Fruit fly (Drosophila melanogaster): Measurements from ENCODE around the gene CG16743.
A peak's percentile ranks its signal among the peaks of the same experiment; 100 is the strongest.

CG16743 gene

dm6 chr2L:11003925-11004673, 32.0 kb downstream of the CG16743 start, which contains the start of gene RpL9 (continued):
- TF ChIP-seq az2 (GFP tag; optimal IDR thresholded peaks at IDR 0.05) (peak; percentile 39), CG11723 (GFP tag; optimal IDR thresholded peaks at IDR 0.05) (no peak), HLH3B (GFP tag; IDR thresholded peaks at IDR 0.05) (no peak; the same call in 1 of the 2 replicates), Deaf1 (tag; optimal IDR thresholded peaks at IDR 0.05) (no peak), CG5180 (GFP tag; optimal IDR thresholded peaks at IDR 0.05) (peak; percentile 67), hbn (GFP tag; IDR thresholded peaks at IDR 0.05; ENCODE audit: partially characterized antibody) (no peak), org-1 (GFP tag; optimal IDR thresholded peaks at IDR 0.05) (peak; percentile 68), corto (GFP tag; optimal IDR thresholded peaks at IDR 0.05) (no peak), Pdp1 (GFP tag; optimal IDR thresholded peaks at IDR 0.05) (peak; percentile 53 to 56), gro (GFP tag; optimal IDR thresholded peaks at IDR 0.05) (peak; percentile 73), Atf-2 (GFP tag; optimal IDR thresholded peaks at IDR 0.05) (peak; percentile 75), ttk (GFP tag; IDR thresholded peaks at IDR 0.05) (no peak), insv (GFP tag; optimal IDR thresholded peaks at IDR 0.05) (peak in 1 of 2 experiments; percentile 56), Fer3 (tag; optimal IDR thresholded peaks at IDR 0.05) (peak; percentile 68), peb (GFP tag; IDR thresholded peaks at IDR 0.05) (no peak), eyg (GFP tag; optimal IDR thresholded peaks at IDR 0.05) (peak; percentile 70), CG6175 (GFP tag; IDR thresholded peaks at IDR 0.05) (no peak), CG1233 (GFP tag; optimal IDR thresholded peaks at IDR 0.05) (peak; percentile 83), chn (GFP tag; optimal IDR thresholded peaks at IDR 0.05) (peak; percentile 33), al (GFP tag; IDR thresholded peaks at IDR 0.05) (no peak; the same call in 1 of the 2 replicates), br (optimal IDR thresholded peaks at IDR 0.05) (no peak), Neu2 (GFP tag; optimal IDR thresholded peaks at IDR 0.05; ENCODE audit: borderline replicate concordance) (no peak), CG9609 (GFP tag; optimal IDR thresholded peaks at IDR 0.05) (peak; percentile 40), YL-1 (GFP tag; optimal IDR thresholded peaks at IDR 0.05) (peak; percentile 96), schlank (tag; optimal IDR thresholded peaks at IDR 0.05) (peak; percentile 79), CG34376 (GFP tag; optimal IDR thresholded peaks at IDR 0.05) (peak; percentile 92), zfh1 (GFP tag; IDR thresholded peaks at IDR 0.05) (no peak; the same call in 2 of the 3 replicates), H2.0 (GFP tag; IDR thresholded peaks at IDR 0.05) (peak; percentile 34), E2f1 (GFP tag; IDR thresholded peaks at IDR 0.05) (no peak; the same call in 1 of the 2 replicates), sna (GFP tag; IDR thresholded peaks at IDR 0.05; ENCODE audit: partially characterized antibody) (no peak), Poxn (GFP tag; IDR thresholded peaks at IDR 0.05) (no peak), z (GFP tag; IDR thresholded peaks at IDR 0.05) (no peak), gfzf (GFP tag; optimal IDR thresholded peaks at IDR 0.05) (peak; percentile 72), Atf6 (GFP tag; IDR thresholded peaks at IDR 0.05) (peak; percentile 73), croc (GFP tag; conservative IDR thresholded peaks at IDR 0.05) (no peak), fru (optimal IDR thresholded peaks at IDR 0.05) (no peak), H15 (GFP tag; IDR thresholded peaks at IDR 0.05) (no peak), hb (GFP tag; IDR thresholded peaks at IDR 0.05; ENCODE audit: partially characterized antibody) (no peak), tin (GFP tag; optimal IDR thresholded peaks at IDR 0.05) (peak; percentile 25), CG7271 (tag; optimal IDR thresholded peaks at IDR 0.05) (peak; percentile 95), Xbp1 (GFP tag; optimal IDR thresholded peaks at IDR 0.05) (peak; percentile 45), Mes4 (GFP tag; optimal IDR thresholded peaks at IDR 0.05) (peak; percentile 68), lov (optimal IDR thresholded peaks at IDR 0.05) (no peak), lov (GFP tag; IDR thresholded peaks at IDR 0.05) (no peak; the same call in 1 of the 3 replicates), toy (GFP tag; IDR thresholded peaks at IDR 0.05) (no peak; the same call in 1 of the 2 replicates), Ada2b (GFP tag; IDR thresholded peaks at IDR 0.05) (peak; percentile 45; the same call in 1 of the 2 replicates), ap (GFP tag; IDR thresholded peaks at IDR 0.05) (peak; percentile 75), kay (GFP tag; optimal IDR thresholded peaks at IDR 0.05) (no peak), CG3838 (GFP tag; optimal IDR thresholded peaks at IDR 0.05) (no peak), CG14667 (GFP tag; IDR thresholded peaks at IDR 0.05) (no peak), CG16815 (GFP tag; optimal IDR thresholded peaks at IDR 0.05) (no peak)
